Fruit fly (Drosophila melanogaster): ENCODE measurements around the gene Mur18B.

Mur18B gene

dm6 chrX:19216671-19217070, 3.6 kb downstream of the Mur18B start:
- TF ChIP-seq exex (tag; optimal IDR thresholded peaks at IDR 0.05) (peak; percentile 98), CG9797 (GFP tag; optimal IDR thresholded peaks at IDR 0.05) (no peak), Ets97D (GFP tag; optimal IDR thresholded peaks at IDR 0.05) (no peak), tap (tag; optimal IDR thresholded peaks at IDR 0.05) (no peak), CG18599 (GFP tag; optimal IDR thresholded peaks at IDR 0.05) (peak; percentile 39), CG8388 (GFP tag; optimal IDR thresholded peaks at IDR 0.05) (no peak), Side (GFP tag; optimal IDR thresholded peaks at IDR 0.05) (no peak), CG13296 (GFP tag; optimal IDR thresholded peaks at IDR 0.05) (no peak), pros (GFP tag; optimal IDR thresholded peaks at IDR 0.05) (no peak), lab (GFP tag; optimal IDR thresholded peaks at IDR 0.05) (peak; percentile 66), mirr (GFP tag; optimal IDR thresholded peaks at IDR 0.05) (peak; percentile 16), CG3995 (GFP tag; optimal IDR thresholded peaks at IDR 0.05) (peak; percentile 14), dmrt11E (tag; optimal IDR thresholded peaks at IDR 0.05) (no peak), grn (GFP tag; optimal IDR thresholded peaks at IDR 0.05) (peak; percentile 77)

dm6 chrX:19220415-19220814, 7.4 kb downstream of the Mur18B start, which contains the start of gene CG7884:
CG7884 (plus strand) TSS chrX:19220622.
- no peak for TF ChIP-seq odd (GFP tag; optimal IDR thresholded peaks at IDR 0.05)
- TF ChIP-seq CG4404 (GFP tag; IDR thresholded peaks at IDR 0.05): no peak
- no peak for TF ChIP-seq unpg (GFP tag; optimal IDR thresholded peaks at IDR 0.05)
- TF ChIP-seq CG4424 (GFP tag; optimal IDR thresholded peaks at IDR 0.05): no peak
- TF ChIP-seq CG9817 (tag; optimal IDR thresholded peaks at IDR 0.05): no peak
- TF ChIP-seq insv (GFP tag; optimal IDR thresholded peaks at IDR 0.05): no peak
- TF ChIP-seq shn (GFP tag; optimal IDR thresholded peaks at IDR 0.05): no peak
- TF ChIP-seq Xrp1 (GFP tag; IDR thresholded peaks at IDR 0.05): 0 out of 2 replicates have a peak, but pooled peaks have one; percentile 23
- TF ChIP-seq CG14710 (tag; optimal IDR thresholded peaks at IDR 0.05): no peak
- TF ChIP-seq gcm (GFP tag; optimal IDR thresholded peaks at IDR 0.05): no peak
- TF ChIP-seq CG3726 (GFP tag; IDR thresholded peaks at IDR 0.05): no peak
- TF ChIP-seq Atf-2 (GFP tag; optimal IDR thresholded peaks at IDR 0.05): no peak
- TF ChIP-seq Tbp (GFP tag; optimal IDR thresholded peaks at IDR 0.05): no peak
- TF ChIP-seq Fer3 (tag; optimal IDR thresholded peaks at IDR 0.05): no peak
- no peak for TF ChIP-seq ERR (GFP tag; optimal IDR thresholded peaks at IDR 0.05)
- TF ChIP-seq CG33557 (GFP tag; optimal IDR thresholded peaks at IDR 0.05): no peak
- TF ChIP-seq Dek (tag; optimal IDR thresholded peaks at IDR 0.05): no peak
- TF ChIP-seq hb (GFP tag; IDR thresholded peaks at IDR 0.05; ENCODE audit: partially characterized antibody): no peak
- TF ChIP-seq CTCF (GFP tag; optimal IDR thresholded peaks at IDR 0.05): no peak
- no peak for TF ChIP-seq CG11560 (tag; IDR thresholded peaks at IDR 0.05)
- no peak for TF ChIP-seq D (optimal IDR thresholded peaks at IDR 0.05)
- TF ChIP-seq D (GFP tag; optimal IDR thresholded peaks at IDR 0.05): no peak
- TF ChIP-seq mam (GFP tag; optimal IDR thresholded peaks at IDR 0.05): no peak
- peak; percentile 39 for TF ChIP-seq Med (GFP tag)
- no peak for TF ChIP-seq CG32532 (GFP tag; IDR thresholded peaks at IDR 0.05)
- TF ChIP-seq Bdp1 (GFP tag; optimal IDR thresholded peaks at IDR 0.05): no peak
- TF ChIP-seq CG17359 (tag; optimal IDR thresholded peaks at IDR 0.05): no peak
- no peak for TF ChIP-seq oc (tag; optimal IDR thresholded peaks at IDR 0.05)
- peak; percentile 43; the same call in 1 of the 4 replicates for TF ChIP-seq Dll (GFP tag; IDR thresholded peaks at IDR 0.05; ENCODE audit: partially characterized antibody)
- no peak for TF ChIP-seq lmd (GFP tag; IDR thresholded peaks at IDR 0.05)
- TF ChIP-seq CG32772 (GFP tag; IDR thresholded peaks at IDR 0.05): no peak
- TF ChIP-seq CG33213 (GFP tag; optimal IDR thresholded peaks at IDR 0.05): no peak
- TF ChIP-seq tll (GFP tag; optimal IDR thresholded peaks at IDR 0.05): no peak
- TF ChIP-seq run (tag; optimal IDR thresholded peaks at IDR 0.05): no peak
- TF ChIP-seq Opbp (GFP tag; IDR thresholded peaks at IDR 0.05; ENCODE audit: partially characterized antibody): no peak
- no peak for TF ChIP-seq HmgD (GFP tag; optimal IDR thresholded peaks at IDR 0.05)
- TF ChIP-seq CG9797 (GFP tag; optimal IDR thresholded peaks at IDR 0.05): no peak
- TF ChIP-seq CG32767 (GFP tag; IDR thresholded peaks at IDR 0.05): no peak
